Worm (Caenorhabditis elegans) whole organism, mixed stage, embryonic: ENCODE measurements around the gene F46C5.10.

Source experiments
- M03D4.4 ChIP-seq: sonication (generic microtip); optimal IDR thresholded peaks from 2 replicates; lab custom pipeline; 2017; ENCODE audit warnings: mild to moderate bottlenecking, missing genetic modification characterization, missing compliant biosample characterization
- ceh-39 ChIP-seq: fragments of 150-350 bp; optimal IDR thresholded peaks from 2 replicates; lab custom pipeline; 2014; ENCODE audit warnings: missing biosample characterization, missing genetic modification characterization
- ceh-43 ChIP-seq: fragments of 200-800 bp; sonication (Bioruptor generic); optimal IDR thresholded peaks from 2 replicates; lab custom pipeline; 2018; ENCODE audit warnings: mild to moderate bottlenecking, missing genetic modification characterization, moderate library complexity, missing compliant biosample characterization
- ceh-83 ChIP-seq: fragments of 200-800 bp; sonication (Bioruptor generic); optimal IDR thresholded peaks from 2 replicates; lab custom pipeline; 2018; ENCODE audit warnings: mild to moderate bottlenecking, missing genetic modification characterization, missing compliant biosample characterization
- ces-1 ChIP-seq: fragments of 150-350 bp; optimal IDR thresholded peaks from 2 replicates; lab custom pipeline; 2014; ENCODE audit warnings: missing biosample characterization, missing genetic modification reagents, missing genetic modification characterization
- cnd-1 ChIP-seq: fragments of 200-800 bp; sonication (Bioruptor generic); optimal IDR thresholded peaks from 2 replicates; lab custom pipeline; 2018; ENCODE audit warnings: mild to moderate bottlenecking, missing genetic modification characterization, missing compliant biosample characterization
- drap-1 ChIP-seq: fragments of 200-800 bp; sonication (Bioruptor generic); optimal IDR thresholded peaks from 3 replicates; lab custom pipeline; 2018; ENCODE audit warnings: mild to moderate bottlenecking, missing genetic modification characterization, missing compliant biosample characterization
- elt-1 ChIP-seq: sonication (generic microtip); optimal IDR thresholded peaks from 2 replicates; lab custom pipeline; 2017; ENCODE audit warnings: missing genetic modification characterization, mild to moderate bottlenecking, missing compliant biosample characterization, antibody characterized with exemption, moderate library complexity, borderline replicate concordance; ENCODE audit not compliant: insufficient read depth
- ham-2 ChIP-seq: fragments of 200-800 bp; sonication (Bioruptor generic); optimal IDR thresholded peaks from 2 replicates; lab custom pipeline; 2018; ENCODE audit warnings: mild to moderate bottlenecking, missing genetic modification characterization, missing compliant biosample characterization
- hlh-1 ChIP-seq: fragments of 150-350 bp; optimal IDR thresholded peaks from 2 replicates; lab custom pipeline; 2014; ENCODE audit warnings: missing biosample characterization, missing genetic modification reagents, missing genetic modification characterization
- lin-32 ChIP-seq: fragments of 200-800 bp; sonication (Bioruptor generic); optimal IDR thresholded peaks from 2 replicates; lab custom pipeline; 2018; ENCODE audit warnings: mild to moderate bottlenecking, missing genetic modification characterization, missing compliant biosample characterization
- lsy-2 ChIP-seq: fragments of 150-350 bp; optimal IDR thresholded peaks from 2 replicates; lab custom pipeline; 2014; ENCODE audit warnings: missing biosample characterization, missing genetic modification characterization
- mab-5 ChIP-seq: fragments of 150-350 bp; optimal IDR thresholded peaks from 2 replicates; lab custom pipeline; 2014; ENCODE audit warnings: missing biosample characterization, missing genetic modification characterization
- mep-1 ChIP-seq: fragments of 150-350 bp; optimal IDR thresholded peaks from 2 replicates; lab custom pipeline; 2017; ENCODE audit warnings: missing biosample characterization, missing genetic modification reagents, missing genetic modification characterization, inconsistent platforms
- mls-2 ChIP-seq: sonication (generic microtip); optimal IDR thresholded peaks from 2 replicates; lab custom pipeline; 2016; ENCODE audit warnings: mild to moderate bottlenecking, missing genetic modification characterization, moderate library complexity, missing compliant biosample characterization
- nhr-12 ChIP-seq: fragments of 150-350 bp; optimal IDR thresholded peaks from 2 replicates; lab custom pipeline; 2014; ENCODE audit warnings: missing biosample characterization, missing genetic modification characterization
- nhr-2 ChIP-seq: fragments of 150-350 bp; optimal IDR thresholded peaks from 2 replicates; lab custom pipeline; 2014; ENCODE audit warnings: missing biosample characterization, missing genetic modification characterization
- nhr-237 ChIP-seq: fragments of 150-350 bp; optimal IDR thresholded peaks from 2 replicates; lab custom pipeline; 2014; ENCODE audit warnings: missing biosample characterization, missing genetic modification characterization
- nhr-28 ChIP-seq: fragments of 150-350 bp; optimal IDR thresholded peaks from 2 replicates; lab custom pipeline; 2014; ENCODE audit warnings: missing biosample characterization, missing genetic modification characterization
- nhr-76 ChIP-seq: sonication (generic microtip); optimal IDR thresholded peaks from 2 replicates; lab custom pipeline; 2017; ENCODE audit warnings: missing biosample characterization, missing genetic modification characterization
- pha-4 ChIP-seq: fragments of 150-350 bp; optimal IDR thresholded peaks from 2 replicates; lab custom pipeline; 2018; ENCODE audit warnings: missing biosample characterization, missing genetic modification reagents, missing genetic modification characterization
- sem-2 ChIP-seq: fragments of 200-800 bp; sonication (Bioruptor generic); optimal IDR thresholded peaks from 2 replicates; lab custom pipeline; 2018; ENCODE audit warnings: mild to moderate bottlenecking, missing genetic modification characterization, missing compliant biosample characterization
- snpc-4 ChIP-seq: fragments of 150-350 bp; optimal IDR thresholded peaks from 2 replicates; lab custom pipeline; 2014; ENCODE audit warnings: missing biosample characterization, missing genetic modification characterization
- sptf-1 ChIP-seq: sonication (generic microtip); optimal IDR thresholded peaks from 2 replicates; lab custom pipeline; 2017; ENCODE audit warnings: mild to moderate bottlenecking, missing genetic modification characterization, moderate library complexity, missing compliant biosample characterization
- tbx-8 ChIP-seq: fragments of 200-800 bp; sonication (Bioruptor generic); optimal IDR thresholded peaks from 2 replicates; lab custom pipeline; 2018; ENCODE audit warnings: mild to moderate bottlenecking, missing genetic modification characterization, moderate library complexity, missing compliant biosample characterization
- unc-120 ChIP-seq: sonication (generic microtip); optimal IDR thresholded peaks from 2 replicates; lab custom pipeline; 2017; ENCODE audit warnings: missing genetic modification characterization, missing compliant biosample characterization; ENCODE audit not compliant: poor library complexity, severe bottlenecking
- unc-39 ChIP-seq: fragments of 150-350 bp; optimal IDR thresholded peaks from 2 replicates; lab custom pipeline; 2014; ENCODE audit warnings: missing biosample characterization, missing genetic modification characterization
- unc-62 ChIP-seq: fragments of 150-350 bp; optimal IDR thresholded peaks from 2 replicates; lab custom pipeline; 2014; ENCODE audit warnings: missing biosample characterization, missing genetic modification reagents, missing genetic modification characterization
- zip-8 ChIP-seq: fragments of 150-350 bp; optimal IDR thresholded peaks from 2 replicates; lab custom pipeline; 2014; ENCODE audit warnings: missing biosample characterization, missing genetic modification characterization
- ztf-11 ChIP-seq: fragments of 150-350 bp; optimal IDR thresholded peaks from 2 replicates; lab custom pipeline; 2014; ENCODE audit warnings: missing biosample characterization, missing genetic modification characterization

Gene F46C5.10

ce11 chrII:8818978-8819896, at the start of gene F46C5.10:
TSS of gene F46C5.10 (minus strand) at chrII:8819028.
- no peak for TF ChIP-seq ham-2 (GFP tag; lab: Kevin White, UChicago)
- TF ChIP-seq nhr-28 (tag; lab: Kevin White, UChicago) = no peak
- TF ChIP-seq drap-1 (GFP tag; lab: Kevin White, UChicago) = no peak
- TF ChIP-seq nhr-2 (tag; lab: Kevin White, UChicago) = no peak
- no peak for TF ChIP-seq ceh-43 (GFP tag; lab: Kevin White, UChicago)
- no peak for TF ChIP-seq sem-2 (GFP tag; lab: Kevin White, UChicago)
- TF ChIP-seq mep-1 (tag; lab: Kevin White, UChicago) = no peak
- TF ChIP-seq unc-39 (tag; lab: Kevin White, UChicago) = no peak
- TF ChIP-seq elt-1 (tag; lab: Kevin White, UChicago) = no peak
- TF ChIP-seq nhr-76 (tag; lab: Kevin White, UChicago) = no peak
- TF ChIP-seq ztf-11 = no peak
- TF ChIP-seq unc-120 (tag; lab: Kevin White, UChicago) = no peak
- no peak for TF ChIP-seq unc-62 (GFP tag; lab: Kevin White, UChicago)
- no peak for TF ChIP-seq ces-1 (GFP tag; lab: Kevin White, UChicago)
- TF ChIP-seq cnd-1 (tag; lab: Kevin White, UChicago) = no peak
- TF ChIP-seq ceh-39 (tag; lab: Kevin White, UChicago) = no peak
- TF ChIP-seq ceh-83 (GFP tag; lab: Kevin White, UChicago) = no peak
- TF ChIP-seq hlh-1 (tag; lab: Kevin White, UChicago) = no peak

DNA sequence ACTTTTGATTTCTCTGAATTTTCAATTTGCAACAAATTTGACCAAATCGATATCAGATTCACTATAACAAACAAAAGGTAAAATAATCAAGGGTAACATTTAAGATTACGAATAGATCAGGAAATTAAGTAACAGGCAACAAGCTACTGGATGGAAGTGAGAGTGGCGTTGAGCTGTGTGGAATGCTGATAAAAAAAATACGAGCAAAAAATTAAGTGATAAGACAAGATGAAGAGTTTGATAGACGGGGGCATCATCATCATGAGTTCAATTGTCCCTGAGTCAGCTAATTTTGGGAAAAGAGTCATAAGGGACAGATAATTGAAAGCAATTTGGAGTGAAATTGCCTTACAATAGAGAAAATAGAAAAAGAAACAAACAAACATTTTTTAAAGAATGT, 48.0 kb upstream of the F46C5.10 start:
- no peak for TF ChIP-seq unc-39 (tag; lab: Kevin White, UChicago)
- no peak for TF ChIP-seq elt-1 (tag; lab: Kevin White, UChicago)
- no peak for TF ChIP-seq cnd-1 (tag; lab: Kevin White, UChicago)
- TF ChIP-seq nhr-2 (tag; lab: Kevin White, UChicago) = no peak
- no peak for TF ChIP-seq lsy-2 (tag; lab: Kevin White, UChicago)
- TF ChIP-seq mls-2 (tag; lab: Kevin White, UChicago) = no peak
- no peak for TF ChIP-seq nhr-237 (tag; lab: Kevin White, UChicago)
- no peak for TF ChIP-seq snpc-4
- TF ChIP-seq pha-4 = no peak
- no peak for TF ChIP-seq hlh-1 (tag; lab: Kevin White, UChicago)
- no peak for TF ChIP-seq ceh-83 (GFP tag; lab: Kevin White, UChicago)
- no peak for TF ChIP-seq sptf-1 (tag; lab: Kevin White, UChicago)
- TF ChIP-seq unc-62 (GFP tag; lab: Kevin White, UChicago) = no peak
- TF ChIP-seq M03D4.4 (tag; lab: Kevin White, UChicago) = no peak

- TF ChIP-seq ham-2 (GFP tag; lab: Kevin White, UChicago) (no peak), nhr-12 (tag; lab: Kevin White, UChicago) (no peak), mab-5 (tag; lab: Kevin White, UChicago) (no peak), lin-32 (GFP tag; lab: Kevin White, UChicago) (no peak), ces-1 (GFP tag; lab: Kevin White, UChicago) (no peak), unc-120 (tag; lab: Kevin White, UChicago) (no peak), snpc-4 (no peak), tbx-8 (GFP tag; lab: Kevin White, UChicago) (no peak), nhr-28 (tag; lab: Kevin White, UChicago) (no peak), ceh-83 (GFP tag; lab: Kevin White, UChicago) (no peak), elt-1 (tag; lab: Kevin White, UChicago) (no peak), nhr-237 (tag; lab: Kevin White, UChicago) (no peak), pha-4 (no peak), zip-8 (no peak), mep-1 (tag; lab: Kevin White, UChicago) (no peak)
Measured at ce11 chrII:8865078-8865477, 46.2 kb upstream of the F46C5.10 start, which contains the start of gene npr-20. TSS of gene npr-20 (minus strand) at chrII:8865178.

- TF ChIP-seq nhr-28 (tag; lab: Kevin White, UChicago) (no peak), pha-4 (no peak), sptf-1 (tag; lab: Kevin White, UChicago) (no peak), tbx-8 (GFP tag; lab: Kevin White, UChicago) (no peak), ces-1 (GFP tag; lab: Kevin White, UChicago) (no peak), hlh-1 (tag; lab: Kevin White, UChicago) (no peak), ceh-39 (tag; lab: Kevin White, UChicago) (no peak)
Measured at ce11 chrII:8859596-8859995, 40.8 kb upstream of the F46C5.10 start, which contains the start of gene snb-6. TSS of gene snb-6 (minus strand) at chrII:8859696.
